Worm (Caenorhabditis elegans) whole organism, L3 larva: ENCODE measurements around the gene rpap-2.

ENCODE experiments used
- ZK546.5 ChIP-seq: sonication (generic microtip); optimal IDR thresholded peaks from 2 replicates; lab custom pipeline; 2017; ENCODE audit warnings: missing biosample characterization, missing genetic modification characterization
- aly-2 ChIP-seq: fragments of 150-350 bp; optimal IDR thresholded peaks from 2 replicates; lab custom pipeline; 2014; ENCODE audit warnings: missing biosample characterization, missing genetic modification characterization
- ceh-82 ChIP-seq: fragments of 150-350 bp; optimal IDR thresholded peaks from 2 replicates; lab custom pipeline; 2014; ENCODE audit warnings: missing biosample characterization, missing genetic modification characterization
- fkh-10 ChIP-seq: sonication (generic microtip); optimal IDR thresholded peaks from 2 replicates; lab custom pipeline; 2017; ENCODE audit warnings: missing biosample characterization, missing genetic modification reagents, missing genetic modification characterization
- lin-15B ChIP-seq: fragments of 150-350 bp; optimal IDR thresholded peaks from 2 replicates; lab custom pipeline; 2014; ENCODE audit warnings: missing biosample characterization, missing genetic modification characterization
- nhr-11 ChIP-seq: fragments of 150-350 bp; optimal IDR thresholded peaks from 2 replicates; lab custom pipeline; 2014; ENCODE audit warnings: missing biosample characterization, missing genetic modification characterization
- nhr-237 ChIP-seq: fragments of 150-350 bp; optimal IDR thresholded peaks from 2 replicates; lab custom pipeline; 2014; ENCODE audit warnings: missing biosample characterization, missing genetic modification characterization
- nhr-76 ChIP-seq: fragments of 150-350 bp; sonication (generic microtip); optimal IDR thresholded peaks from 5 replicates; lab custom pipeline; 2014; ENCODE audit warnings: missing biosample characterization, missing genetic modification characterization
- pqm-1 ChIP-seq: fragments of 150-350 bp; optimal IDR thresholded peaks from 2 replicates; lab custom pipeline; 2017; ENCODE audit warnings: missing biosample characterization, missing genetic modification characterization, inconsistent platforms
- skn-1 ChIP-seq: fragments of 150-350 bp; optimal IDR thresholded peaks from 2 replicates; lab custom pipeline; 2014; ENCODE audit warnings: missing biosample characterization, missing genetic modification characterization
- tbx-2 ChIP-seq: sonication (generic microtip); optimal IDR thresholded peaks from 2 replicates; lab custom pipeline; 2016; ENCODE audit warnings: mild to moderate bottlenecking, missing genetic modification characterization, missing compliant biosample characterization
- zag-1 ChIP-seq: fragments of 150-350 bp; optimal IDR thresholded peaks from 2 replicates; lab custom pipeline; 2014; ENCODE audit warnings: missing biosample characterization, missing genetic modification characterization

DNA sequence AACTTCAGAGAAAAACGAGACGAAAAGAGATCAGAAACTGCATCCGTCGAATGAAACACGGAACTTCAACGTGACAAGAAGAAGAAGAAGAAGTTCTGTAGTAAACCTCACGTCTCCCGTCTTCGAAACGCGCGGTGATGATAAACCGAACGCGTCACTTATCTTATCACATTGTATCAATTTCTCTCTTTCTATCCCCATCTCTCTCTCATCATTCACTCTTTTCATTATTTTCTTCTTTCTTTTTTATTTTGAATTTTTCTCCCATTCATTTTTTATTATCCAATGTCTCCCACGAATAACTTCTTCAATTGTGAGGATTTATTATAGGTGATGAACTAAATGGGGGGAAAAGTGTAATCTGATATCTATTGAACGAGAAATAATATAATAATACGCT is 19.1 kb downstream of the rpap-2 start:
- TF ChIP-seq pqm-1 (no peak), ceh-82 (tag; lab: Kevin White, UChicago) (no peak), aly-2 (no peak), fkh-10 (GFP tag; lab: Kevin White, UChicago) (no peak), tbx-2 (no peak), nhr-11 (no peak), zag-1 (tag; lab: Kevin White, UChicago) (no peak), nhr-76 (tag; lab: Kevin White, UChicago) (no peak), nhr-237 (tag; lab: Kevin White, UChicago) (no peak), skn-1 (no peak), lin-15B (no peak), ZK546.5 (tag; lab: Kevin White, UChicago) (no peak)
